Worm (Caenorhabditis elegans): ENCODE data around the gene T24C4.10.
"Not testable (repeated sequence)": the region's sequence is repeated elsewhere in the genome, so short reads cannot be mapped to it uniquely, and the experiment has no call there.

T24C4.10 gene

DNA sequence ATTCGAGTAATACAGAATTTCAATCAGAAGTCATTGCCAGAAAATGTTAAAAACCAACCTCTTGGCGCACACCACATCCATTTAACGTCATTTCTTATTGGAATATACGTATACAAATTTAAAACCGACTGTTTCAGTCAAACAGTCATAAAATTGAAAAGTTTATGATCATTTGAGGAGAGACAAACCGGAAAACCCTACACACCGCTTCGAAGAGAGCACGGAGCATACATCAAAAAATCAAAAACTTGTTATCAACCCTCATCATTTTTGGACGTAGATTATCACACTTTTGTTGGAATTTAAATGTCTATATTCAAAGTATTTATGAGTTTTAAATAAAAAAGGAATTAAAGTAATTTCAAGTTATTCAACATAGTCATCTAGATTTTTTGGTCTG is at the start of gene T24C4.10:
Gene T24C4.10, minus strand, starts transcription at position 230 of the 400 bp plus-strand sequence.
- TF ChIP-seq ceh-82 (tag; optimal IDR thresholded peaks at IDR 0.05) (no peak), fos-1 (tag; optimal IDR thresholded peaks at IDR 0.05) (peak; percentile 71)

DNA sequence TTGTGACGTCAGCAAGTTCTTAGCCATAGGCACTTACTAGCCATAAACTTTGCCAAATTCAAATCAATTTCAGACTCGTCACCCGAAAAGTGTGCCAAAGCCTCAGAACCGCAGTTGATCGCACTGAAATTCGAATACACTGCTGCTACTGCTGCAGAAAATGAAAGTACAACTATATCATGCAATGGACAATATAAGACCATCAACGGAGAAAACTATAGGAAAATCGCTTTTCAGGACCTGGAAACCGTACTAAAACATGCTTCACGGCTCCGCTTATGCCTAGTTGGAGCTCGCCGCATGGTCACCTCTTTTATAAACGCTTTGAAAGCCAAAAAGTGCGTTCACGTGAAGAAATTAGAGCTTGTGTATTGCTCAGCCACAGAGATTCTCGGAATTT is 47.5 kb upstream of the T24C4.10 start, which contains the start of gene fbxa-22:
Gene fbxa-22, plus strand, starts transcription at position 301 of the 400 bp plus-strand sequence.
- TF ChIP-seq nhr-11 (tag; optimal IDR thresholded peaks at IDR 0.05) (no peak), R02D3.7 (tag; optimal IDR thresholded peaks at IDR 0.05) (no peak), mbf-1 (tag; optimal IDR thresholded peaks at IDR 0.05) (no peak), sma-9 (GFP tag; optimal IDR thresholded peaks at IDR 0.05) (no peak), sma-9 (tag; optimal IDR thresholded peaks at IDR 0.05) (no peak), elt-3 (tag; optimal IDR thresholded peaks at IDR 0.05) (no peak), nhr-10 (tag; optimal IDR thresholded peaks at IDR 0.05) (no peak), unc-55 (GFP tag; optimal IDR thresholded peaks at IDR 0.05) (no peak), elt-1 (tag; optimal IDR thresholded peaks at IDR 0.05) (no peak), aly-2 (tag; optimal IDR thresholded peaks at IDR 0.05) (no peak), lin-39 (tag; optimal IDR thresholded peaks at IDR 0.05) (no peak), F13H6.1 (tag; optimal IDR thresholded peaks at IDR 0.05) (no peak), dmd-4 (tag; optimal IDR thresholded peaks at IDR 0.05) (no peak), alr-1 (tag; optimal IDR thresholded peaks at IDR 0.05) (no peak), lin-13 (GFP tag; optimal IDR thresholded peaks at IDR 0.05) (no peak), ceh-16 (tag; optimal IDR thresholded peaks at IDR 0.05) (no peak), nhr-6 (tag; optimal IDR thresholded peaks at IDR 0.05) (no peak), unc-62 (GFP tag; optimal IDR thresholded peaks at IDR 0.05) (no peak), mab-5 (tag; optimal IDR thresholded peaks at IDR 0.05) (no peak)

DNA sequence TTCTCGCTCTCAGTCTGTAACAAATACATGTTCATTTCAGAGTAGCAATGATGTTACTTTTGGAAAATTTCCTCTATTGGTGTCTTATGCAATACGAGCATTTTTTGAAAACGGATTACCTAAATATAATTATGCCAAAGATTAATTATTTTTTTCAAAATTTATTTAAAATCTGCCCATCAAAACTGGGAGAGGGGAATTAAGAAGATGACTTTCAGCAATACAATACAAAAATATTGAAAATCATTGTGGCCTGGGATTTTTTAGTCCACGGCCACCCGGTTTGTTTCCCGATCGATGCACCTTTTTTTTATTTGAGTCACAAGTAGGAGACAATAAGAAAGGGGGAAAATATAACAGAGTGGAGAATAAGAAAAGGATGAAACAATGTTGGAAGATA is 46.9 kb upstream of the T24C4.10 start, which contains the start of gene fbxa-56:
Gene fbxa-56, minus strand, starts transcription at position 101 of the 400 bp plus-strand sequence.
- TF ChIP-seq nhr-77 (tag; optimal IDR thresholded peaks at IDR 0.05) (no peak), nhr-23 (tag; optimal IDR thresholded peaks at IDR 0.05) (no peak), ceh-82 (tag; optimal IDR thresholded peaks at IDR 0.05) (no peak), peb-1 (tag; optimal IDR thresholded peaks at IDR 0.05) (no peak), ztf-11 (tag; optimal IDR thresholded peaks at IDR 0.05) (no peak)

DNA sequence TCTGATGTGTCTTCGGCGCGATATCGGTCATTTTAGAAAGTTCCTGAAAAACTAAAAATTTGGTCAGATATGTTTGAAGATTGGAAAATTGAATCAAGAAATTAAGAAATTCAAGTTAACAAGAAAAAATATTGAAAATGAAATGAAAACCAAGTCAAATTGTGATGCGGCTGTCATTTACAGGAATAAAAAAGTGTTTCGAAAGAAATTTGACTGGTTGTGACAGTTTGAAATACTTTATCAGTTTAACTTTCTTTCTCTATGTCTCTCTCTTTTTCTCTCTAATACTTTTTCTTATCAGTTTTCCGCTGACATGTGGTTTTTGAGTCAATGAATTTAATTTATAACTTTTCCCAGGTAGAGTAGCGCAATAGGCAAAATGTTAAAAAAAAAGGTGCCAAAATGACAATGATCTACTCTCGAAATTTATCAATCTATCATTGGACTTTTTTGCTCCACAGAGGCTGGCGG is 45.0 kb upstream of the T24C4.10 start, which contains the start of gene fbxa-55:
Gene fbxa-55, minus strand, starts transcription at position 51 of the 471 bp plus-strand sequence.
- TF ChIP-seq nhr-10 (tag; optimal IDR thresholded peaks at IDR 0.05) (no peak), nhr-21 (tag; optimal IDR thresholded peaks at IDR 0.05) (no peak), fos-1 (tag; optimal IDR thresholded peaks at IDR 0.05) (peak; percentile 68)

DNA sequence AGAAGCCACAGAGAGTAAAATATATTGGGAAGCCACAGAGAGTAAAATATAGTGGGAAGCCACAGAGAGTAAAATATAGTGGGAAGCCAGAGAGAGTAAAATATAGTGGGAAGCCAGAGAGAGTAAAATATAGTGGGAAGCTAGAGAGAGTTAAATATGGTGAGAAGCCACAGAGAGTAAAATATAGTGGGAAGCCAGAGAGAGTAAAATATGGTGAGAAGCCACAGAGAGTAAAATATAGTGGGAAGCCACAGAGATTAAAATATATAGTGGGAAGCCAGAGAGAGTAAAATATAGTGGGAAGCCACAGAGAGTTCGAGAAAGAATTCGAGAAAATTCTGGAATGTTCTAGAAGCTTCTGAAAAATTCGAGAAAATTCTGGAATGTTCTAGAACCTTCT is 40.4 kb upstream of the T24C4.10 start:
- peak; percentile 18 for TF ChIP-seq sma-9 (GFP tag; optimal IDR thresholded peaks at IDR 0.05)
- TF ChIP-seq sma-9 (tag; optimal IDR thresholded peaks at IDR 0.05): not testable (repeated sequence)

DNA sequence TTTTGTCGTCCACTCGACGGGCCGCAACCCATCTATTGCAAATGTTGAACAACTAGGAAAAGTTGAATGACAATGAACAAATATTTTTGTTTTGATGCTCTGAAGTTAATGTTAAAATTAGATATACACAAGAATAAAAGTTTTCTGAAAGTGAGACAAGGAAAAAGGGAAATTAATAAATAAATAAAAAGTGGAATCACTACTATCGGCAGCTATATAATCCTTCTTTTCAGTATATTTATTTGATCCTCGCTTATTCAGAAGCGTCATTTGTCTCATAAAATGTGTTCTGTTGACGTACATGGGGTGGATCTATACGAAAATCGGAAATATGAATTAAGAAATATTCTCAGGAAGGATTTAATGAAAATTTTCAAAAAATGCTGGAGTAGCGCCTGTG is 35.2 kb upstream of the T24C4.10 start, which contains the start of gene pef-1:
Gene pef-1, minus strand, starts transcription at position 101 of the 400 bp plus-strand sequence.
- TF ChIP-seq blmp-1 (tag; optimal IDR thresholded peaks at IDR 0.05; ENCODE audit: insufficient read depth) (no peak), sma-9 (GFP tag; optimal IDR thresholded peaks at IDR 0.05) (no peak), sma-9 (tag; optimal IDR thresholded peaks at IDR 0.05) (no peak), nhr-11 (tag; optimal IDR thresholded peaks at IDR 0.05) (no peak), unc-39 (tag; optimal IDR thresholded peaks at IDR 0.05) (no peak), lsy-2 (tag; optimal IDR thresholded peaks at IDR 0.05) (no peak), fos-1 (tag; optimal IDR thresholded peaks at IDR 0.05) (no peak), nhr-129 (tag; optimal IDR thresholded peaks at IDR 0.05) (no peak), F13H6.1 (tag; optimal IDR thresholded peaks at IDR 0.05) (no peak), nhr-23 (tag; optimal IDR thresholded peaks at IDR 0.05) (no peak), gmeb-1 (tag; optimal IDR thresholded peaks at IDR 0.05) (no peak)

DNA sequence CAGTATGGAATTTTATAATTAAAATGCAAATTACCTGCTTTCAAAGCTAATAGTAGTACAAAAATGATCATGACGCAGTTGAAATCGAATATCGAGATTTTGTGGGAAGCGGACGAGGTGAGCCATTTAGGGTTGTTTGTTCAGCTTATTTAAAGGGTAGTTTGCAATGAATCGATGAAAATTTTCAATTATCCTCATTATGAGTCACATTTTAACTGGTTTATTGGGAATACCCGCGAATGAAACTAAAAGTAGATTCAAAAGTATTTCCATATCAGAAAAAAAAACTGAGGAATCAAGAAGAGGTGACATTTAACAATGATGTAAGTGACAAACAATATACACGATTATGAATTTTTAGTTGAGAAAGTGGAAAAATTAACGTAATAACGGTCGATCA is 28.3 kb upstream of the T24C4.10 start, which contains the start of gene F23H11.7:
Gene F23H11.7, minus strand, starts transcription at position 101 of the 400 bp plus-strand sequence.
- no peak for TF ChIP-seq blmp-1 (tag; optimal IDR thresholded peaks at IDR 0.05; ENCODE audit: insufficient read depth)
- TF ChIP-seq peb-1 (tag; optimal IDR thresholded peaks at IDR 0.05): no peak
- TF ChIP-seq ztf-11 (tag; optimal IDR thresholded peaks at IDR 0.05): no peak
- no peak for TF ChIP-seq F13H6.1 (tag; optimal IDR thresholded peaks at IDR 0.05)
- TF ChIP-seq sma-9 (GFP tag; optimal IDR thresholded peaks at IDR 0.05): no peak
- no peak for TF ChIP-seq sma-9 (tag; optimal IDR thresholded peaks at IDR 0.05)
- TF ChIP-seq fos-1 (tag; optimal IDR thresholded peaks at IDR 0.05): no peak
- no peak for TF ChIP-seq nhr-6 (tag; optimal IDR thresholded peaks at IDR 0.05)
- TF ChIP-seq zag-1 (tag; optimal IDR thresholded peaks at IDR 0.05): no peak
- TF ChIP-seq nhr-23 (tag; optimal IDR thresholded peaks at IDR 0.05): no peak
- no peak for TF ChIP-seq ama-1 (optimal IDR thresholded peaks at IDR 0.05)
- no peak for TF ChIP-seq ZK546.5 (tag; optimal IDR thresholded peaks at IDR 0.05)
- TF ChIP-seq gmeb-1 (tag; optimal IDR thresholded peaks at IDR 0.05): no peak
- TF ChIP-seq elt-3 (tag; optimal IDR thresholded peaks at IDR 0.05): no peak
- no peak for TF ChIP-seq sem-4 (tag; optimal IDR thresholded peaks at IDR 0.05)
- no peak for TF ChIP-seq nhr-11 (tag; optimal IDR thresholded peaks at IDR 0.05)
- TF ChIP-seq skn-1 (tag; optimal IDR thresholded peaks at IDR 0.05): no peak
- TF ChIP-seq Y55F3AM.14 (GFP tag; optimal IDR thresholded peaks at IDR 0.05): no peak
- no peak for TF ChIP-seq crh-2 (tag; optimal IDR thresholded peaks at IDR 0.05)
- TF ChIP-seq nhr-10 (tag; optimal IDR thresholded peaks at IDR 0.05): no peak

All from whole organism, L2 larva.